Worm (Caenorhabditis elegans) whole organism, L2 larva: ENCODE data around the gene mrps-2.
A peak's percentile ranks its signal among the peaks of the same experiment; 100 is the strongest.

Experiments
- C34F6.9 ChIP-seq: fragments of 150-350 bp; optimal IDR thresholded peaks from 2 replicates; lab custom pipeline; 2014; ENCODE audit warnings: missing biosample characterization, missing genetic modification characterization
- F13H6.1 ChIP-seq: sonication (generic microtip); optimal IDR thresholded peaks from 2 replicates; lab custom pipeline; 2016; ENCODE audit warnings: missing genetic modification characterization, missing compliant biosample characterization
- ZK546.5 ChIP-seq: sonication (generic microtip); optimal IDR thresholded peaks from 2 replicates; lab custom pipeline; 2017; ENCODE audit warnings: missing biosample characterization, missing genetic modification characterization
- alr-1 ChIP-seq: fragments of 150-350 bp; optimal IDR thresholded peaks from 2 replicates; lab custom pipeline; 2014; ENCODE audit warnings: missing biosample characterization, missing genetic modification characterization
- aly-2 ChIP-seq: fragments of 150-350 bp; optimal IDR thresholded peaks from 2 replicates; lab custom pipeline; 2014; ENCODE audit warnings: missing biosample characterization, missing genetic modification characterization
- ama-1 ChIP-seq: fragments of 150-350 bp; optimal IDR thresholded peaks from 2 replicates; lab custom pipeline; 2018; ENCODE audit warnings: inconsistent platforms
- blmp-1 ChIP-seq: sonication (generic microtip); optimal IDR thresholded peaks from 2 replicates; lab custom pipeline; 2017; ENCODE audit warnings: missing genetic modification characterization, mild to moderate bottlenecking, missing compliant biosample characterization, antibody characterized with exemption, moderate library complexity; ENCODE audit not compliant: insufficient read depth
- ceh-16 ChIP-seq: fragments of 150-350 bp; optimal IDR thresholded peaks from 2 replicates; lab custom pipeline; 2014; ENCODE audit warnings: missing biosample characterization, missing genetic modification characterization
- ceh-82 ChIP-seq: fragments of 150-350 bp; optimal IDR thresholded peaks from 2 replicates; lab custom pipeline; 2014; ENCODE audit warnings: missing biosample characterization, missing genetic modification characterization
- crh-2 ChIP-seq: sonication (generic microtip); optimal IDR thresholded peaks from 2 replicates; lab custom pipeline; 2017; ENCODE audit warnings: missing biosample characterization, missing genetic modification characterization
- dmd-4 ChIP-seq: sonication (generic microtip); optimal IDR thresholded peaks from 2 replicates; lab custom pipeline; 2017; ENCODE audit warnings: missing biosample characterization, missing genetic modification characterization
- egl-27 ChIP-seq: sonication (generic microtip); optimal IDR thresholded peaks from 3 replicates; lab custom pipeline; 2017; ENCODE audit warnings: missing biosample characterization, missing genetic modification reagents, missing genetic modification characterization
- elt-1 ChIP-seq: fragments of 150-350 bp; optimal IDR thresholded peaks from 2 replicates; lab custom pipeline; 2014; ENCODE audit warnings: missing biosample characterization, missing genetic modification characterization
- elt-3 ChIP-seq: sonication (generic microtip); optimal IDR thresholded peaks from 2 replicates; lab custom pipeline; 2017; ENCODE audit warnings: missing biosample characterization, missing genetic modification characterization
- fos-1 ChIP-seq: fragments of 150-350 bp; optimal IDR thresholded peaks from 2 replicates; lab custom pipeline; 2014; ENCODE audit warnings: missing biosample characterization, missing genetic modification characterization
- gmeb-1 ChIP-seq: fragments of 150-350 bp; optimal IDR thresholded peaks from 2 replicates; lab custom pipeline; 2014; ENCODE audit warnings: missing biosample characterization, missing genetic modification characterization
- lin-11 ChIP-seq: fragments of 150-350 bp; sonication (generic microtip); optimal IDR thresholded peaks from 2 replicates; lab custom pipeline; 2014; ENCODE audit warnings: missing biosample characterization, missing genetic modification characterization, inconsistent platforms, mixed read lengths
- lin-13 ChIP-seq: fragments of 150-350 bp; optimal IDR thresholded peaks from 2 replicates; lab custom pipeline; 2014; ENCODE audit warnings: missing biosample characterization, missing genetic modification reagents, missing genetic modification characterization
- mab-5 ChIP-seq: fragments of 150-350 bp; optimal IDR thresholded peaks from 2 replicates; lab custom pipeline; 2014; ENCODE audit warnings: missing biosample characterization, missing genetic modification characterization
- mbf-1 ChIP-seq: sonication (generic microtip); optimal IDR thresholded peaks from 2 replicates; lab custom pipeline; 2017; ENCODE audit warnings: missing biosample characterization, missing genetic modification characterization
- nhr-10 ChIP-seq: sonication (generic microtip); optimal IDR thresholded peaks from 2 replicates; lab custom pipeline; 2017; ENCODE audit warnings: missing biosample characterization, missing genetic modification characterization
- nhr-12 ChIP-seq: fragments of 150-350 bp; optimal IDR thresholded peaks from 2 replicates; lab custom pipeline; 2014; ENCODE audit warnings: missing biosample characterization, missing genetic modification characterization
- nhr-129 ChIP-seq: fragments of 150-350 bp; optimal IDR thresholded peaks from 2 replicates; lab custom pipeline; 2014; ENCODE audit warnings: missing biosample characterization, missing genetic modification characterization
- nhr-23 ChIP-seq: fragments of 150-350 bp; optimal IDR thresholded peaks from 2 replicates; lab custom pipeline; 2014; ENCODE audit warnings: missing biosample characterization, missing genetic modification reagents, missing genetic modification characterization
- nhr-25 ChIP-seq: fragments of 150-350 bp; sonication (generic microtip); optimal IDR thresholded peaks from 3 replicates; lab custom pipeline; 2014; ENCODE audit warnings: missing biosample characterization, missing genetic modification characterization
- nhr-6 ChIP-seq: fragments of 150-350 bp; optimal IDR thresholded peaks from 2 replicates; lab custom pipeline; 2014; ENCODE audit warnings: missing biosample characterization, missing genetic modification characterization
- nhr-77 ChIP-seq: fragments of 150-350 bp; optimal IDR thresholded peaks from 2 replicates; lab custom pipeline; 2014; ENCODE audit warnings: missing biosample characterization, missing genetic modification characterization
- sem-4 ChIP-seq: fragments of 150-350 bp; optimal IDR thresholded peaks from 2 replicates; lab custom pipeline; 2014; ENCODE audit warnings: missing biosample characterization, missing genetic modification reagents, missing genetic modification characterization
- skn-1 ChIP-seq: sonication (generic microtip); optimal IDR thresholded peaks from 2 replicates; lab custom pipeline; 2017; ENCODE audit warnings: missing biosample characterization, missing genetic modification characterization
- sma-3 ChIP-seq: sonication (generic microtip); optimal IDR thresholded peaks from 2 replicates; lab custom pipeline; 2016; ENCODE audit warnings: missing genetic modification reagents, missing genetic modification characterization, missing compliant biosample characterization
- sma-9 ChIP-seq, 2 experiments: fragments of 150-350 bp in 1 of 2; sonication (generic microtip) in 1 of 2; optimal IDR thresholded peaks; 2 replicates each; lab custom pipeline; 2014 to 2016; ENCODE audit warnings: missing genetic modification characterization in 2 of 2, mild to moderate bottlenecking in 1 of 2, missing biosample characterization in 1 of 2, missing compliant biosample characterization in 1 of 2, missing genetic modification reagents in 1 of 2, moderate library complexity in 1 of 2
- unc-39 ChIP-seq: fragments of 150-350 bp; optimal IDR thresholded peaks from 2 replicates; lab custom pipeline; 2014; ENCODE audit warnings: missing biosample characterization, missing genetic modification characterization
- zag-1 ChIP-seq: fragments of 150-350 bp; optimal IDR thresholded peaks from 2 replicates; lab custom pipeline; 2014; ENCODE audit warnings: missing biosample characterization, missing genetic modification characterization
- ztf-1 ChIP-seq: fragments of 200-800 bp; sonication (Bioruptor generic); conservative IDR thresholded peaks from 2 replicates; pipeline ENCODE4 v1.3.6; 2022; ENCODE audit warnings: missing genetic modification characterization, missing compliant biosample characterization
- ztf-11 ChIP-seq: sonication (generic microtip); optimal IDR thresholded peaks from 2 replicates; lab custom pipeline; 2017; ENCODE audit warnings: missing biosample characterization, missing genetic modification characterization

Gene mrps-2

DNA sequence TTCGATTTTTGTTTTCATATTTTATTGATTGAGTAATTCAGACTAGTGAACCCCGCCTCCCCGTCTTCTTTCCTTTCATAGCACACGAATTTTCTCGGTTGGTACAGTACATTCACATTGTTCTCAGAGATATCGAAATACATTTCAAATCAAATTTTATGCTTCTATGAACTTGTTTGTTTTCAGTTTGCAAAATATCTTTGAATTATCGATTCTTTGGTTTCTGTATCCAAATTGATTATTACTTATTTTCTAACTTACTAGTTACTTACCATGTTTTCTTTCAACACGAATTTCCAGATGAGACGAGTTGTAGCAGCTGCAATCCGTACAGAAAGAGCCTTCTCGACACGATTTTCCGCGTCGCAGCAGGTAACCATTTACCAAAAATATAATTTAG, at the start of gene mrps-2:
Gene mrps-2, plus strand, starts transcription at position 301 of the 400 bp plus-strand sequence.
- no peak for TF ChIP-seq C34F6.9 (tag; lab: Kevin White, UChicago)
- TF ChIP-seq ZK546.5 (tag; lab: Kevin White, UChicago): no peak
- no peak for TF ChIP-seq nhr-6 (tag; lab: Kevin White, UChicago)
- TF ChIP-seq nhr-23 (tag; lab: Kevin White, UChicago): no peak
- no peak for TF ChIP-seq elt-3 (tag; lab: Kevin White, UChicago)
- TF ChIP-seq lin-13 (GFP tag; lab: Kevin White, UChicago): no peak
- no peak for TF ChIP-seq sma-3 (GFP tag; lab: Kevin White, UChicago)
- no peak for TF ChIP-seq egl-27 (tag; lab: Kevin White, UChicago)
- TF ChIP-seq ztf-11 (tag; lab: Kevin White, UChicago): no peak
- no peak for TF ChIP-seq crh-2 (tag; lab: Kevin White, UChicago)
- TF ChIP-seq mab-5 (tag; lab: Kevin White, UChicago): no peak
- TF ChIP-seq elt-1 (tag; lab: Kevin White, UChicago): no peak
- TF ChIP-seq gmeb-1 (tag; lab: Kevin White, UChicago): no peak
- no peak for TF ChIP-seq lin-11 (tag; lab: Kevin White, UChicago)
- TF ChIP-seq sma-9 (GFP tag; optimal IDR thresholded peaks at IDR 0.05; lab: Kevin White, UChicago): no peak
- no peak for TF ChIP-seq sma-9 (tag; optimal IDR thresholded peaks at IDR 0.05; lab: Kevin White, UChicago)
- no peak for TF ChIP-seq ceh-16 (tag; lab: Kevin White, UChicago)
- TF ChIP-seq skn-1: no peak
- no peak for TF ChIP-seq zag-1 (tag; lab: Kevin White, UChicago)
- TF ChIP-seq aly-2 (tag; lab: Kevin White, UChicago): no peak

DNA sequence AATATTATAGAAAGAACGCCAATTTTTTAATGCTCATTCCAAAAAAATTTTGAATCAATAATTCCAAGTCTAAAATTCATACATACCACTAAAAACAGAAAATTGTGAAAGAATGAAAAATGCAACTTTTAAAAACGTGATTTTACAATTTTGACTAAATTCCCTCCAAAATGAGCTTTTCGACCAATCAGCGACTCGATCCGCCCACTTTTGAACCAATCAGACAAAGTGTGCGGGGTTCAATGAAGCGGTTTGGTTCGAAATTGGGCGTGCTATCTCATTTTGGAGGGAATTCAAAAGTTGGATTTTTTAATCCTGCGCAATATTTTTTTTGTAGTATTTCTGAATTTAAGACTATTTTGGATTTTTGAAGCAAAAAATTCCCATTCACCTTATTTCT, 48.2 kb upstream of the mrps-2 start:
- TF ChIP-seq gmeb-1 (tag; lab: Kevin White, UChicago) (no peak), nhr-77 (tag; lab: Kevin White, UChicago) (no peak), dmd-4 (tag; lab: Kevin White, UChicago) (no peak), aly-2 (tag; lab: Kevin White, UChicago) (no peak), blmp-1 (tag; lab: Kevin White, UChicago) (no peak), F13H6.1 (no peak), fos-1 (tag; lab: Kevin White, UChicago) (no peak), nhr-6 (tag; lab: Kevin White, UChicago) (no peak), nhr-12 (no peak), ZK546.5 (tag; lab: Kevin White, UChicago) (no peak), sma-9 (GFP tag; optimal IDR thresholded peaks at IDR 0.05; lab: Kevin White, UChicago) (no peak), sma-9 (tag; optimal IDR thresholded peaks at IDR 0.05; lab: Kevin White, UChicago) (no peak), ztf-1 (GFP tag; lab: Robert Waterston, UW) (no peak), ama-1 (lab: Kevin White, UChicago) (no peak), elt-3 (tag; lab: Kevin White, UChicago) (no peak), sem-4 (tag; lab: Kevin White, UChicago) (no peak), ztf-11 (tag; lab: Kevin White, UChicago) (no peak)
- TF ChIP-seq, all 48 proteins: peak for 0

DNA sequence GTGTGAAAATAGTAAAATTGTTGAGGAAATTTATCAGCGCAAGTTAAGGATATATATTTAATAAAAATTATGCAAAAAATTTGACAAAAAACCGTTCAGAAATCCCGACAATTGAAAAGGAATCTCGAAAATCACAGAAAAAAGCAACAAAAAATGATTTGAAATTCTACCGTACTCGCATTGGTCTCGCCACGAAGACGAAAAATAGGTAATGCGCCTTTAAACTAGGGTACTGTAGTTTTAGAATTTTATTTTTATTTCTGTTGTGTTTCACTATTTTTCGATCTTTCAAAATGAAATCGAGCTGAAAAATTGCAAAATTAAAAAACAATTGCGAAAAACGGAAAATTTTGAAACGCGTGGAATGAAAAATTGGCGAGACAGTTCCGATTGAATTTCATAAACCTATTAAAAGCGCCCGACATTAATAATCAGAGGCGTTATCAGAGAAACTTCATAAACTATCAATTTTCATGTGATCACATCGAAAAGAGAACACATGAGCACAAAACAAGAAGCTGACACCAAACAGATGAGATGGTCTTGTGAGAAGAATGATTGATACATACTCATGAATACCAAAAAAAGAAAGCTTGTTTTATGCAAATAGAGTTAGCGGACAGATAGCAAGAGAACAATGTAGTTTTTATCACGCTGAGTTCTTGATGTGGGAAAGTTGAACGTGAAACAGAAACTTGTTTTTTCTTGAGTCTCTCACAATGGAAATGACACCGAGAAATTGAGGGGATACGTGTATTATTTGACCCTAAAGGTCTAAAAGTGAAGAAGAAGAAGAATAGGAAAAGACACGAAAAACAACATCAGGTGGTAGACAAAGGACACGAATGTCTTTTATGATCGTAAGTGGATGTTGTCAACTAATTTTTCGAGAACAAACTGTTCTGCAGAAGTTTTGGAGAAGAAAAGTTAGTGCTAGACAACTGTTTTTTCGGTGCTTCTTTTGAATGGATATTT, 40.4 kb upstream of the mrps-2 start:
- peak; percentile 35 for TF ChIP-seq nhr-25
- no peak for TF ChIP-seq ZK546.5 (tag; lab: Kevin White, UChicago)
- peak; percentile 92 for TF ChIP-seq fos-1 (tag; lab: Kevin White, UChicago)
- TF ChIP-seq mab-5 (tag; lab: Kevin White, UChicago): no peak
- TF ChIP-seq sma-9 (GFP tag; optimal IDR thresholded peaks at IDR 0.05; lab: Kevin White, UChicago): peak; percentile 70
- no peak for TF ChIP-seq sma-9 (tag; optimal IDR thresholded peaks at IDR 0.05; lab: Kevin White, UChicago)
- no peak for TF ChIP-seq ceh-16 (tag; lab: Kevin White, UChicago)
- no peak for TF ChIP-seq blmp-1 (tag; lab: Kevin White, UChicago)
- no peak for TF ChIP-seq alr-1
- TF ChIP-seq elt-1 (tag; lab: Kevin White, UChicago): no peak
- no peak for TF ChIP-seq ztf-1 (GFP tag; lab: Robert Waterston, UW)
- TF ChIP-seq unc-39 (tag; lab: Kevin White, UChicago): no peak
- TF ChIP-seq sem-4 (tag; lab: Kevin White, UChicago): no peak
- TF ChIP-seq ceh-82 (tag; lab: Kevin White, UChicago): no peak
- TF ChIP-seq crh-2 (tag; lab: Kevin White, UChicago): peak; percentile 41
- TF ChIP-seq nhr-129 (tag; lab: Kevin White, UChicago): peak; percentile 15
- no peak for TF ChIP-seq lin-11 (tag; lab: Kevin White, UChicago)
- no peak for TF ChIP-seq nhr-10 (tag; lab: Kevin White, UChicago)
- no peak for TF ChIP-seq egl-27 (tag; lab: Kevin White, UChicago)
- TF ChIP-seq mbf-1 (tag; lab: Kevin White, UChicago): no peak
- TF ChIP-seq, all 48 proteins: peak for 5
